Worm (Caenorhabditis elegans): ENCODE measurements around the gene F02C9.2.

F02C9.2 gene

DNA sequence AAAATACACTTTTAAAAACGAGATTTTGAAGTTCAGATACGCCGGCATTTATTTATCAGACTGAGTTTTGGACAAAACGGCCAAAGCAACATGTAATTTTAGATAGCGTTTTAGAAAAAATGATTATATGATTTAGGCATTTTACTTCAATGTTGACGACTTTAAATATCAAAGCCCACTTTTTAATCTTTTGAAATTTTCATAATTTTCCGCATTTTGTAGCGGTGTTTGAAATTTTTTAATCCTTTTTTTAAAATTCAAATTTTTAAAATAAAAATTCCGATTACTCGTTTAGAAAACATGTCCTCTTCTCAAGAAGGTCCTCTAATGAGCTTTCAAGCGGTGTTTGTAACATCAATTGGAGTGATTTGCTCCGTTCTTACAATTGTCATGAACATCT lies 36.3 kb downstream of the F02C9.2 start, which contains the start of gene srbc-6:
Gene srbc-6 (plus strand): TSS at position 301 of the 400 bp plus-strand sequence.
- no peak for TF ChIP-seq lsy-2 (tag; optimal IDR thresholded peaks at IDR 0.05)
- TF ChIP-seq ztf-4 (tag; optimal IDR thresholded peaks at IDR 0.05) = no peak
- TF ChIP-seq unc-39 (tag; optimal IDR thresholded peaks at IDR 0.05) = no peak
- TF ChIP-seq nhr-25 (tag; optimal IDR thresholded peaks at IDR 0.05) = no peak

DNA sequence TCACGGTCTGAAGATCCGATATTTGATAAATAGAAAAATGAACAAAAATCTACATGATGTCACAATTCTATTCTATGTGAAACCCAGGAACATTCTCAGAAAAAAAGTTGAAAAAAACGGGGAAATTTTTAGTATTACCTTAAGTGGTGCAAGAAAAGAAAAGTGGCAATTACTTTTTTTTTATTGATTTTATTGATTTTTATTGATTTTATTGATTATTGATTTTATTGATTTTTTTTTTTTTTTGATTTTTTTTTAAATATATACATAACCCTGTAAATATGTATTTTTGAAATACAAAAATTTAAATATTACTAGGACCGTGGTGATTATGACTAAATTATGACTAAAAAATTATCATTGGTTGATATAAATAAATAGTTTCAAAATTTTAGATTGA lies 38.1 kb downstream of the F02C9.2 start:
- TF ChIP-seq alr-1 (tag; optimal IDR thresholded peaks at IDR 0.05) = no peak
- no peak for TF ChIP-seq nhr-21 (tag; optimal IDR thresholded peaks at IDR 0.05)
- TF ChIP-seq nhr-6 (tag; optimal IDR thresholded peaks at IDR 0.05) = no peak
- TF ChIP-seq nhr-25 (tag; optimal IDR thresholded peaks at IDR 0.05) = no peak
- no peak for TF ChIP-seq sma-3 (GFP tag; optimal IDR thresholded peaks at IDR 0.05)
- no peak for TF ChIP-seq lin-39 (tag; optimal IDR thresholded peaks at IDR 0.05)
- no peak for TF ChIP-seq egl-27 (tag; optimal IDR thresholded peaks at IDR 0.05)
- TF ChIP-seq unc-55 (GFP tag; optimal IDR thresholded peaks at IDR 0.05) = no peak
- no peak for TF ChIP-seq snpc-4 (tag; optimal IDR thresholded peaks at IDR 0.05)
- TF ChIP-seq ztf-4 (tag; optimal IDR thresholded peaks at IDR 0.05) = no peak
- TF ChIP-seq nhr-129 (tag; optimal IDR thresholded peaks at IDR 0.05) = no peak
- no peak for TF ChIP-seq crh-2 (tag; optimal IDR thresholded peaks at IDR 0.05)
- no peak for TF ChIP-seq elt-3 (tag; optimal IDR thresholded peaks at IDR 0.05)
- no peak for TF ChIP-seq ztf-1 (GFP tag; conservative IDR thresholded peaks at IDR 0.05)
- no peak for TF ChIP-seq ceh-82 (tag; optimal IDR thresholded peaks at IDR 0.05)

DNA sequence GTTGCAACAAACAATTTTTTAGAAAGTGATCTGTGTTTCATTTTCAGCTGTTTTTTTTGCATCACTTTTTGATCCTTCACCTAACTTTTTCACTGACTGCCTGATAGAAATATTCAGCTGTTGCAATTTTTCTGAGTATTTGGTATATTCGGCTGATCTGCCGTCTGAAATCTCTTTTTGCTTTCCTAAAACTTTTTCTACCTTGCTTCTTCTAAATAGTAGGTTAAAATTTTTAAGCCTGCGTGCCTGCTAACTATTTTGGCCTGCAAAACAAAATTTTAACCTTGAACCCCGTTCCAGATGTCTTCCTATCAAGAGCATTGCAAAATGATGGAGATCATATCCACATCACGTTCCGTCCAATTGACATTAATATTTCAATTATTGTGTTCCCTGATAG lies 42.7 kb downstream of the F02C9.2 start, which contains the start of gene srab-8:
Gene srab-8 (plus strand): TSS at position 301 of the 400 bp plus-strand sequence.
- no peak for TF ChIP-seq alr-1 (tag; optimal IDR thresholded peaks at IDR 0.05)
- no peak for TF ChIP-seq C34F6.9 (tag; optimal IDR thresholded peaks at IDR 0.05)
- no peak for TF ChIP-seq lsy-2 (tag; optimal IDR thresholded peaks at IDR 0.05)
- TF ChIP-seq nhr-10 (tag; optimal IDR thresholded peaks at IDR 0.05) = no peak
- no peak for TF ChIP-seq R02D3.7 (tag; optimal IDR thresholded peaks at IDR 0.05)
- TF ChIP-seq aly-2 (tag; optimal IDR thresholded peaks at IDR 0.05) = no peak
- no peak for TF ChIP-seq fos-1 (tag; optimal IDR thresholded peaks at IDR 0.05)
- TF ChIP-seq zag-1 (tag; optimal IDR thresholded peaks at IDR 0.05) = no peak
- TF ChIP-seq snpc-4 (tag; optimal IDR thresholded peaks at IDR 0.05) = no peak
- TF ChIP-seq dmd-4 (tag; optimal IDR thresholded peaks at IDR 0.05) = no peak
- TF ChIP-seq ceh-82 (tag; optimal IDR thresholded peaks at IDR 0.05) = no peak
- TF ChIP-seq nhr-12 (tag; optimal IDR thresholded peaks at IDR 0.05) = no peak
- TF ChIP-seq ztf-1 (GFP tag; conservative IDR thresholded peaks at IDR 0.05) = no peak
- no peak for TF ChIP-seq ceh-16 (tag; optimal IDR thresholded peaks at IDR 0.05)
- no peak for TF ChIP-seq unc-55 (GFP tag; optimal IDR thresholded peaks at IDR 0.05)
- TF ChIP-seq mab-5 (tag; optimal IDR thresholded peaks at IDR 0.05) = no peak
- no peak for TF ChIP-seq gmeb-1 (tag; optimal IDR thresholded peaks at IDR 0.05)
- no peak for TF ChIP-seq nhr-23 (tag; optimal IDR thresholded peaks at IDR 0.05)
- TF ChIP-seq peb-1 (tag; optimal IDR thresholded peaks at IDR 0.05) = no peak
- no peak for TF ChIP-seq mdl-1 (tag; optimal IDR thresholded peaks at IDR 0.05)

DNA sequence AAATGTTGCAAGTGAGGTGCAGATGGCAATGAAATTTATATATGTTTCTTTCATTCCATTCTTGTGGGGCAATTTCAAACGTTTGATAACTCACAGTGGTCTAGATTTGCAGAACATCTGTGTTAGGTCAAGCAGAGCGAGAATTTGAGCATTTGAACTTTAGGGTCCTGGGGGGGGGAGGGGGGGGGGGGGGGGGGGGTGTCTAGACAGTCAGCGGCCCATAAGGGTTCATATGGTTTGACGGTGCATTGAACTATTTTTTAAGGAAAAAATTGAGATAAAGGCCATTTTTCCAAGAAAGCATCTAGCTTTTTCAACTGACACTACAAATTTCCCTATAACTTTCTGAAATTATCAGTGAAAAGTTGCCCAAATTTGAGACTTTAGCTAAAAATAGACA lies 52.4 kb downstream of the F02C9.2 start:
- no peak for TF ChIP-seq ztf-1 (GFP tag; conservative IDR thresholded peaks at IDR 0.05)
- no peak for TF ChIP-seq nhr-237 (tag; optimal IDR thresholded peaks at IDR 0.05)
- TF ChIP-seq mbf-1 (tag; optimal IDR thresholded peaks at IDR 0.05) = no peak
- TF ChIP-seq mab-5 (tag; optimal IDR thresholded peaks at IDR 0.05) = no peak
- TF ChIP-seq sma-9 (GFP tag; optimal IDR thresholded peaks at IDR 0.05) = no peak
- TF ChIP-seq sma-9 (tag; optimal IDR thresholded peaks at IDR 0.05) = no peak
- TF ChIP-seq Y55F3AM.14 (GFP tag; optimal IDR thresholded peaks at IDR 0.05) = no peak
- TF ChIP-seq nhr-21 (tag; optimal IDR thresholded peaks at IDR 0.05) = no peak
- TF ChIP-seq elt-1 (tag; optimal IDR thresholded peaks at IDR 0.05) = no peak

Measured in whole organism, L2 larva.